Worm (Caenorhabditis elegans) whole organism, L3 larva: ENCODE results near the gene str-252.

Source experiments
- ceh-28 ChIP-seq: fragments of 150-350 bp; optimal IDR thresholded peaks from 2 replicates; lab custom pipeline; 2014; ENCODE audit warnings: missing biosample characterization, missing genetic modification reagents, missing genetic modification characterization
- ceh-82 ChIP-seq: fragments of 150-350 bp; optimal IDR thresholded peaks from 2 replicates; lab custom pipeline; 2014; ENCODE audit warnings: missing biosample characterization, missing genetic modification characterization
- egl-27 ChIP-seq: sonication (generic microtip); optimal IDR thresholded peaks from 4 replicates; lab custom pipeline; 2017; ENCODE audit warnings: missing biosample characterization, missing genetic modification reagents, missing genetic modification characterization
- fos-1 ChIP-seq: fragments of 150-350 bp; optimal IDR thresholded peaks from 2 replicates; lab custom pipeline; 2014; ENCODE audit warnings: missing biosample characterization, missing genetic modification characterization
- nfya-1 ChIP-seq: sonication (generic microtip); optimal IDR thresholded peaks from 2 replicates; lab custom pipeline; 2017; ENCODE audit warnings: missing genetic modification characterization, mild to moderate bottlenecking, missing compliant biosample characterization, antibody characterized with exemption, moderate library complexity; ENCODE audit not compliant: insufficient read depth
- nhr-237 ChIP-seq: fragments of 150-350 bp; optimal IDR thresholded peaks from 2 replicates; lab custom pipeline; 2014; ENCODE audit warnings: missing biosample characterization, missing genetic modification characterization
- nhr-77 ChIP-seq: fragments of 150-350 bp; optimal IDR thresholded peaks from 2 replicates; lab custom pipeline; 2014; ENCODE audit warnings: missing biosample characterization, missing genetic modification characterization
- pha-4 ChIP-seq: fragments of 150-350 bp; optimal IDR thresholded peaks from 2 replicates; lab custom pipeline; 2014; ENCODE audit warnings: missing biosample characterization, missing genetic modification reagents, missing genetic modification characterization
- ztf-4 ChIP-seq: fragments of 150-350 bp; optimal IDR thresholded peaks from 2 replicates; lab custom pipeline; 2014; ENCODE audit warnings: missing biosample characterization, missing genetic modification characterization

DNA sequence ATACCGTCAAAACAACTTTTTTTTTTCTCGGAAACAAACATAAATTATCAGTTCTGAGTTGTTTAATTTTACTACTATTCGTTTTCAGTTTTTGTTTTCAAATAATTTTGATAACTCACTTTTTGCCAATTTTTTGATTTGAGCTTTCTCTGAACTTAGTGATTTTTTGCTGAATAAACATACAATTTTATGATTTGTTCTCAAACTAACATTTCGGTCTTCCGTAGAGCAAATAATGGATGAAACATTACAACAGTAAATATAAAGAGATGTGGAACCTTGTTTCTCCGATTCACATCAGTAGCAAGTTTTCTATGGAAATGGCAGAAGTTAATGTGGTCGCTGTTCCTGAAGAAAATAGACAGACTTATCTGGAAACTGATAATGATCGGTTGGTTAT, 33.5 kb downstream of the str-252 start, which contains the start of gene R10D12.7:
- TF ChIP-seq nhr-237 (tag; lab: Kevin White, UChicago) (no peak), ceh-82 (tag; lab: Kevin White, UChicago) (no peak), pha-4 (tag; lab: Kevin White, UChicago) (no peak), ceh-28 (no peak), fos-1 (tag; lab: Kevin White, UChicago) (no peak), nfya-1 (tag; lab: Kevin White, UChicago) (no peak), egl-27 (tag; lab: Kevin White, UChicago) (no peak), nhr-77 (no peak), ztf-4 (tag; lab: Kevin White, UChicago) (no peak)
